Fruit fly (Drosophila melanogaster) whole organism, adult: ENCODE results near the gene Itgbn.

Source experiments
- CG11617 ChIP-seq: fragments of 200-800 bp; sonication (Bioruptor generic); optimal IDR thresholded peaks from 2 replicates; lab custom pipeline; 2017; ENCODE audit warnings: mild to moderate bottlenecking, missing biosample characterization, missing genetic modification reagents, missing genetic modification characterization
- CG12768 ChIP-seq: fragments of 200-800 bp; sonication (Bioruptor generic); optimal IDR thresholded peaks from 2 replicates; lab custom pipeline; 2017; ENCODE audit warnings: missing biosample characterization, missing genetic modification characterization, mild to moderate bottlenecking, moderate library complexity, missing genetic modification reagents
- CG14711 ChIP-seq: fragments of 200-800 bp; sonication (Bioruptor generic); optimal IDR thresholded peaks from 2 replicates; lab custom pipeline; 2018; ENCODE audit warnings: missing biosample characterization, mild to moderate bottlenecking, missing genetic modification characterization, moderate library complexity
- CG33017 ChIP-seq: fragments of 200-800 bp; sonication (Bioruptor generic); optimal IDR thresholded peaks from 2 replicates; lab custom pipeline; 2018; ENCODE audit warnings: missing biosample characterization, mild to moderate bottlenecking, missing genetic modification characterization, moderate library complexity
- CG5204 ChIP-seq: fragments of 200-800 bp; sonication (Bioruptor generic); optimal IDR thresholded peaks from 2 replicates; lab custom pipeline; 2016; ENCODE audit warnings: missing biosample characterization, missing genetic modification characterization
- Mnt ChIP-seq: fragments of 200-800 bp; sonication (Bioruptor generic); optimal IDR thresholded peaks from 2 replicates; lab custom pipeline; 2016; ENCODE audit warnings: missing biosample characterization, mild to moderate bottlenecking, missing genetic modification characterization
- ovo ChIP-seq: fragments of 200-800 bp; sonication (Bioruptor generic); optimal IDR thresholded peaks from 2 replicates; lab custom pipeline; 2016; ENCODE audit warnings: missing biosample characterization, missing genetic modification characterization
- pad ChIP-seq: fragments of 200-800 bp; sonication (Bioruptor generic); optimal IDR thresholded peaks from 3 replicates; lab custom pipeline; 2017; ENCODE audit warnings: missing biosample characterization, missing genetic modification characterization, mild to moderate bottlenecking, moderate library complexity, missing genetic modification reagents

DNA sequence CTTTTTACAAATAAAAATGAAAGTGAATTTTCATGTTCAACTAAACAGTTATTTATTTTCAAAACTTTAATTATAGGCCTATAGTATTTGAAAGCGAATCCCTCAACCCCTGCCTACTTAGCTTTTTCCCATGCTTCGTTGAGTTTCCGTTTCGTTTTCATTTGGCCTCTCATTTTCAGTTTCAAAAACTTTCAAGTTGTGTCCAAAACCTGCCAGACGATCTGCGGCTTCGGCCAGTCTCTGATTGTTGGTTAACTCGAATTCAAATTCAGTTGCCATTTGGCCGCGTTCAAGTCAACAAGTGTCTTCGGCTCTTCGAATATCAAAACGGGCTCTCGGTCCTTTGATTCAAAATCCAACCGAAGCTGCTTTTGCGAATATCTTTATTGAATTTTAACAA is 38.1 kb downstream of the Itgbn start, which contains the start of gene CG14397:
- TF ChIP-seq CG33017 (tag; lab: Kevin White, UChicago) (no peak), pad (GFP tag; lab: Kevin White, UChicago) (no peak), Mnt (GFP tag; lab: Kevin White, UChicago) (no peak), CG5204 (GFP tag; lab: Kevin White, UChicago) (no peak), CG14711 (tag; lab: Kevin White, UChicago) (no peak), ovo (GFP tag; lab: Kevin White, UChicago) (no peak), CG11617 (GFP tag; lab: Kevin White, UChicago) (no peak), CG12768 (GFP tag; lab: Kevin White, UChicago) (no peak)
